Worm (Caenorhabditis elegans) whole organism, early embryonic: ENCODE measurements around the gene abu-14.

Experiments used
- B0310.2 ChIP-seq: sonication (generic microtip); optimal IDR thresholded peaks from 2 replicates; lab custom pipeline; 2016; ENCODE audit warnings: mild to moderate bottlenecking, missing genetic modification characterization, missing compliant biosample characterization
- F13C5.2 ChIP-seq: sonication (generic microtip); optimal IDR thresholded peaks from 2 replicates; lab custom pipeline; 2017; ENCODE audit warnings: mild to moderate bottlenecking, missing genetic modification characterization, inconsistent platforms, missing compliant biosample characterization
- aly-1 ChIP-seq: sonication (generic microtip); optimal IDR thresholded peaks from 2 replicates; lab custom pipeline; 2016; ENCODE audit warnings: missing genetic modification characterization, missing compliant biosample characterization
- ama-1 ChIP-seq: fragments of 150-350 bp; optimal IDR thresholded peaks from 2 replicates; lab custom pipeline; 2014
- ceh-13 ChIP-seq: fragments of 200-800 bp; sonication (Bioruptor generic); optimal IDR thresholded peaks from 2 replicates; lab custom pipeline; 2018; ENCODE audit warnings: mild to moderate bottlenecking, missing genetic modification characterization, missing compliant biosample characterization
- ceh-36 ChIP-seq: sonication (generic microtip); optimal IDR thresholded peaks from 2 replicates; lab custom pipeline; 2016; ENCODE audit warnings: missing genetic modification characterization, inconsistent platforms, missing compliant biosample characterization
- flt-1 ChIP-seq: fragments of 200-800 bp; sonication (Bioruptor generic); IDR thresholded peaks from 2 replicates; pipeline ENCODE4 v1.3.6; 2022; ENCODE audit warnings: missing genetic modification characterization, missing compliant biosample characterization
- hnd-1 ChIP-seq: sonication (generic microtip); optimal IDR thresholded peaks from 2 replicates; lab custom pipeline; 2016; ENCODE audit warnings: missing genetic modification characterization, missing compliant biosample characterization
- pes-1 ChIP-seq: fragments of 200-800 bp; sonication (Bioruptor generic); IDR thresholded peaks from 2 replicates; pipeline ENCODE4 v1.3.6; 2022; ENCODE audit warnings: missing genetic modification reagents, missing genetic modification characterization, missing compliant biosample characterization
- tbx-11 ChIP-seq: fragments of 200-800 bp; sonication (Bioruptor generic); IDR thresholded peaks from 2 replicates; pipeline ENCODE4 v1.3.6; 2022; ENCODE audit warnings: missing genetic modification characterization, missing compliant biosample characterization

DNA sequence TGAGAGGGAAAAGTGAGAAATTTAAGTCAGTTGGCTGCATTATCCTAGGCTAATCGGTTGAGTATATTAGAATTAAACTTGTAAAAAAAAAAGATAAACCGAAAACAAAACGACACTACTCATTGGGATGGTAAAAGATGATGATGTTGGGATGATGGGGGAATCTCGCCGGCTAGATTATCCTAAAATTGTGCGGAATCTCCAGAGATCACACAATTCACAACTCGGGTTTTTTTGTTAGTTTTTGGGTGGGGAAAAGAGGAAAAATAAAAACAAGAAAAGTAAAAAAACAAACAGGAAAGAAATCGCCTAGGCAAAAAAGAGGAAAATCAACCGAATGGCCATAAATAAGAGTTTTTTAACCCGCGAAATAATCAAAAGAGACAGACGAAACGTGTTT lies 48.2 kb upstream of the abu-14 start:
- TF ChIP-seq pes-1 (GFP tag; lab: Robert Waterston, UW) (no peak), ama-1 (no peak), ceh-36 (no peak), ceh-13 (GFP tag; lab: Kevin White, UChicago) (no peak), aly-1 (tag; lab: Kevin White, UChicago) (no peak), F13C5.2 (tag; lab: Kevin White, UChicago) (no peak), hnd-1 (tag; lab: Kevin White, UChicago) (no peak), B0310.2 (tag; lab: Kevin White, UChicago) (no peak), flt-1 (GFP tag; lab: Robert Waterston, UW) (no peak), tbx-11 (GFP tag; lab: Robert Waterston, UW) (no peak)
